Fruit fly (Drosophila melanogaster) whole organism, prepupa: ENCODE measurements around the gene BckdhA.

Source experiments
- CG10669 ChIP-seq: fragments of 200-800 bp; sonication (Bioruptor generic); optimal IDR thresholded peaks from 3 replicates; lab custom pipeline; 2018; ENCODE audit warnings: missing biosample characterization, mild to moderate bottlenecking, missing genetic modification characterization, moderate library complexity
- CG1621 ChIP-seq: fragments of 200-800 bp; sonication (Bioruptor generic); optimal IDR thresholded peaks from 3 replicates; lab custom pipeline; 2018; ENCODE audit warnings: missing biosample characterization, mild to moderate bottlenecking, missing genetic modification characterization
- CG3919 ChIP-seq: fragments of 200-800 bp; sonication (Bioruptor generic); optimal IDR thresholded peaks from 3 replicates; lab custom pipeline; 2016; ENCODE audit warnings: missing biosample characterization, missing genetic modification characterization
- Eip93F ChIP-seq: fragments of 200-800 bp; sonication (Bioruptor generic); optimal IDR thresholded peaks from 2 replicates; lab custom pipeline; 2016; ENCODE audit warnings: missing biosample characterization, mild to moderate bottlenecking, missing genetic modification characterization
- OdsH ChIP-seq: fragments of 200-800 bp; sonication (Bioruptor generic); optimal IDR thresholded peaks from 3 replicates; lab custom pipeline; 2016; ENCODE audit warnings: missing biosample characterization, missing genetic modification characterization
- Smox ChIP-seq: fragments of 200-800 bp; sonication (Bioruptor generic); optimal IDR thresholded peaks from 3 replicates; lab custom pipeline; 2016; ENCODE audit warnings: missing biosample characterization, missing genetic modification characterization
- dsx ChIP-seq: fragments of 200-800 bp; optimal IDR thresholded peaks from 3 replicates; lab custom pipeline; 2019; ENCODE audit warnings: missing biosample characterization, mild to moderate bottlenecking, missing genetic modification characterization, moderate library complexity; ENCODE audit not compliant: poor library complexity, severe bottlenecking
- ss ChIP-seq, 2 experiments: fragments of 200-800 bp; sonication (Bioruptor generic); optimal IDR thresholded peaks; 2 replicates in 1 of 2; 3 replicates in 1 of 2; lab custom pipeline; 2017 to 2018; ENCODE audit warnings: mild to moderate bottlenecking in 2 of 2, missing biosample characterization in 2 of 2, missing genetic modification characterization in 2 of 2, moderate library complexity in 1 of 2

dm6 chr3R:9543495-9544180 lies 11.9 kb upstream of the BckdhA start:
- no peak for TF ChIP-seq CG1621
- TF ChIP-seq Eip93F (GFP tag; lab: Kevin White, UChicago) = no peak
- TF ChIP-seq CG3919 (GFP tag; lab: Kevin White, UChicago) = no peak
- no peak for TF ChIP-seq OdsH (GFP tag; lab: Kevin White, UChicago)
- no peak for TF ChIP-seq ss (GFP tag; optimal IDR thresholded peaks at IDR 0.05; lab: Kevin White, UChicago)
- no peak for TF ChIP-seq dsx (GFP tag; lab: Kevin White, UChicago)
- TF ChIP-seq CG10669 = no peak
- no peak for TF ChIP-seq Smox (GFP tag; lab: Kevin White, UChicago)
